Fruit fly (Drosophila melanogaster) whole organism, embryonic: ENCODE results near the gene Polr1B.

Experiments
- Atf6 ChIP-seq: fragments of 200-800 bp; sonication (Bioruptor generic); IDR thresholded peaks from 2 replicates; pipeline ENCODE4 v1.3.6; 2022; ENCODE audit warnings: missing biosample characterization, missing genetic modification characterization
- Bteb2 ChIP-seq: fragments of 200-800 bp; sonication (Bioruptor generic); optimal IDR thresholded peaks from 2 replicates; lab custom pipeline; 2016; ENCODE audit warnings: missing biosample characterization, missing genetic modification characterization
- CG10274 ChIP-seq: fragments of 200-800 bp; sonication (Bioruptor generic); optimal IDR thresholded peaks from 3 replicates; lab custom pipeline; 2017; ENCODE audit warnings: missing biosample characterization, mild to moderate bottlenecking, missing genetic modification characterization
- CG11085 ChIP-seq: fragments of 200-800 bp; sonication (Bioruptor generic); IDR thresholded peaks from 2 replicates; pipeline ENCODE4 v1.3.6; 2022; ENCODE audit warnings: missing biosample characterization, missing genetic modification characterization
- CG12104 ChIP-seq: fragments of 200-800 bp; sonication (Bioruptor generic); optimal IDR thresholded peaks from 3 replicates; lab custom pipeline; 2016; ENCODE audit warnings: missing biosample characterization, missing genetic modification characterization
- CG12769 ChIP-seq: fragments of 200-800 bp; sonication (Bioruptor generic); optimal IDR thresholded peaks from 2 replicates; lab custom pipeline; 2019; ENCODE audit warnings: missing biosample characterization, mild to moderate bottlenecking, missing genetic modification characterization, moderate library complexity
- CG12942 ChIP-seq: fragments of 200-800 bp; sonication (Bioruptor generic); optimal IDR thresholded peaks from 3 replicates; lab custom pipeline; 2016; ENCODE audit warnings: missing biosample characterization, missing genetic modification characterization
- CG14441 ChIP-seq: fragments of 200-800 bp; sonication (Bioruptor generic); IDR thresholded peaks from 2 replicates; pipeline ENCODE4 v1.3.6; 2022; ENCODE audit warnings: missing biosample characterization, missing genetic modification characterization
- CG15011 ChIP-seq: fragments of 200-800 bp; sonication (Bioruptor generic); optimal IDR thresholded peaks from 3 replicates; lab custom pipeline; 2018; ENCODE audit warnings: missing biosample characterization, mild to moderate bottlenecking, missing genetic modification characterization
- CG1647 ChIP-seq: fragments of 200-800 bp; sonication (Bioruptor generic); optimal IDR thresholded peaks from 3 replicates; lab custom pipeline; 2016; ENCODE audit warnings: missing biosample characterization, missing genetic modification characterization
- CG16779 ChIP-seq: fragments of 200-800 bp; sonication (Bioruptor generic); IDR thresholded peaks from 2 replicates; pipeline ENCODE4 v1.3.6; 2022; ENCODE audit warnings: missing biosample characterization, missing genetic modification characterization
- CG16863 ChIP-seq: fragments of 200-800 bp; sonication (Bioruptor generic); optimal IDR thresholded peaks from 3 replicates; lab custom pipeline; 2016; ENCODE audit warnings: missing biosample characterization, missing genetic modification characterization
- CG17186 ChIP-seq: fragments of 200-800 bp; sonication (Bioruptor generic); optimal IDR thresholded peaks from 3 replicates; lab custom pipeline; 2017; ENCODE audit warnings: missing biosample characterization, missing genetic modification reagents, missing genetic modification characterization
- CG17359 ChIP-seq: fragments of 200-800 bp; sonication (Bioruptor generic); optimal IDR thresholded peaks from 3 replicates; lab custom pipeline; 2018; ENCODE audit warnings: missing biosample characterization, mild to moderate bottlenecking, missing genetic modification characterization, moderate library complexity
- CG18599 ChIP-seq: fragments of 200-800 bp; sonication (Bioruptor generic); optimal IDR thresholded peaks from 3 replicates; lab custom pipeline; 2017; ENCODE audit warnings: missing biosample characterization, missing genetic modification characterization, mild to moderate bottlenecking, moderate library complexity, missing genetic modification reagents
- CG2120 ChIP-seq: fragments of 200-800 bp; sonication (Bioruptor generic); optimal IDR thresholded peaks from 3 replicates; lab custom pipeline; 2016; ENCODE audit warnings: missing biosample characterization, missing genetic modification characterization
- CG2202 ChIP-seq: fragments of 200-800 bp; sonication (Bioruptor generic); optimal IDR thresholded peaks from 2 replicates; lab custom pipeline; 2018; ENCODE audit warnings: missing biosample characterization, mild to moderate bottlenecking, missing genetic modification characterization
- CG2678 ChIP-seq: fragments of 200-800 bp; sonication (Bioruptor generic); optimal IDR thresholded peaks from 3 replicates; lab custom pipeline; 2019; ENCODE audit warnings: missing biosample characterization, mild to moderate bottlenecking, missing genetic modification characterization, moderate library complexity
- CG2875 ChIP-seq: fragments of 200-800 bp; sonication (Bioruptor generic); optimal IDR thresholded peaks from 2 replicates; lab custom pipeline; 2017; ENCODE audit warnings: missing biosample characterization, mild to moderate bottlenecking, missing genetic modification characterization, missing genetic modification reagents
- CG3726 ChIP-seq: fragments of 200-800 bp; sonication (Bioruptor generic); IDR thresholded peaks from 3 replicates; pipeline ENCODE4, ENCODE4 v1.3.6; 2022; ENCODE audit warnings: missing biosample characterization, missing genetic modification characterization
- CG4707 ChIP-seq: fragments of 200-800 bp; sonication (Bioruptor generic); optimal IDR thresholded peaks from 2 replicates; lab custom pipeline; 2018; ENCODE audit warnings: missing biosample characterization, mild to moderate bottlenecking, missing genetic modification characterization, moderate library complexity
- CG7271 ChIP-seq: fragments of 200-800 bp; sonication (Bioruptor generic); optimal IDR thresholded peaks from 2 replicates; lab custom pipeline; 2018; ENCODE audit warnings: missing biosample characterization, mild to moderate bottlenecking, missing genetic modification characterization, moderate library complexity
- CG7556 ChIP-seq: fragments of 200-800 bp; sonication (Bioruptor generic); optimal IDR thresholded peaks from 2 replicates; lab custom pipeline; 2017; ENCODE audit warnings: missing biosample characterization, mild to moderate bottlenecking, missing genetic modification characterization
- CG7745 ChIP-seq: fragments of 200-800 bp; sonication (Bioruptor generic); optimal IDR thresholded peaks from 2 replicates; lab custom pipeline; 2018; ENCODE audit warnings: missing biosample characterization, mild to moderate bottlenecking, missing genetic modification characterization, moderate library complexity
- CG8388 ChIP-seq: fragments of 200-800 bp; sonication (Bioruptor generic); optimal IDR thresholded peaks from 2 replicates; lab custom pipeline; 2019; ENCODE audit warnings: missing biosample characterization, mild to moderate bottlenecking, missing genetic modification characterization, moderate library complexity
- CG8478 ChIP-seq: fragments of >200 bp; optimal IDR thresholded peaks from 2 replicates; lab custom pipeline; 2018
- CG8924 ChIP-seq: fragments of 200-800 bp; optimal IDR thresholded peaks from 3 replicates; lab custom pipeline; 2019; ENCODE audit warnings: missing biosample characterization, mild to moderate bottlenecking, missing genetic modification characterization, moderate library complexity
- CG9817 ChIP-seq: fragments of 200-800 bp; sonication (Bioruptor generic); optimal IDR thresholded peaks from 2 replicates; lab custom pipeline; 2018; ENCODE audit warnings: missing biosample characterization, mild to moderate bottlenecking, missing genetic modification characterization, moderate library complexity
- CTCF ChIP-seq: fragments of 200-800 bp; sonication (Bioruptor generic); optimal IDR thresholded peaks from 2 replicates; lab custom pipeline; 2017; ENCODE audit warnings: missing biosample characterization, mild to moderate bottlenecking, missing genetic modification characterization, moderate library complexity
- Dip3 ChIP-seq: fragments of 200-800 bp; sonication (Bioruptor generic); optimal IDR thresholded peaks from 3 replicates; lab custom pipeline; 2016; ENCODE audit warnings: missing biosample characterization, missing genetic modification characterization
- Dp ChIP-seq: fragments of 200-800 bp; sonication (Bioruptor generic); optimal IDR thresholded peaks from 2 replicates; lab custom pipeline; 2018; ENCODE audit warnings: missing biosample characterization, mild to moderate bottlenecking, missing genetic modification characterization, moderate library complexity
- Fer3 ChIP-seq: fragments of 200-800 bp; sonication (Bioruptor generic); optimal IDR thresholded peaks from 2 replicates; lab custom pipeline; 2018; ENCODE audit warnings: missing biosample characterization, mild to moderate bottlenecking, missing genetic modification characterization, moderate library complexity
- HLH4C ChIP-seq: fragments of 200-800 bp; sonication (Bioruptor generic); IDR thresholded peaks from 3 replicates; pipeline ENCODE4 v1.3.6; 2022; ENCODE audit warnings: missing biosample characterization, missing genetic modification characterization; ENCODE audit not compliant: partially characterized antibody
- Hr39 ChIP-seq: fragments of >200 bp; optimal IDR thresholded peaks from 2 replicates; lab custom pipeline; 2017
- Lpt ChIP-seq: fragments of >200 bp; optimal IDR thresholded peaks from 2 replicates; lab custom pipeline; 2018; ENCODE audit warnings: missing biosample characterization, missing genetic modification characterization
- Meics ChIP-seq: fragments of 200-800 bp; sonication (Bioruptor generic); optimal IDR thresholded peaks from 2 replicates; lab custom pipeline; 2017; ENCODE audit warnings: missing biosample characterization, mild to moderate bottlenecking, missing genetic modification characterization
- Mes4 ChIP-seq: fragments of 200-800 bp; sonication (Bioruptor generic); optimal IDR thresholded peaks from 2 replicates; lab custom pipeline; 2016; ENCODE audit warnings: missing biosample characterization, missing genetic modification characterization
- NfI ChIP-seq: fragments of 200-800 bp; sonication (Bioruptor generic); optimal IDR thresholded peaks from 3 replicates; lab custom pipeline; 2018; ENCODE audit warnings: missing biosample characterization, mild to moderate bottlenecking, missing genetic modification characterization, moderate library complexity
- Optix ChIP-seq: fragments of 200-800 bp; sonication (Bioruptor generic); IDR thresholded peaks from 3 replicates; pipeline ENCODE4 v1.3.6; 2022; ENCODE audit warnings: missing biosample characterization, missing genetic modification characterization
- Stat92E ChIP-seq, 3 experiments: fragments of >200 bp in 2 of 3; fragments of 200-800 bp in 1 of 3; sonication (Bioruptor generic) in 1 of 3; optimal IDR thresholded peaks; 2 replicates each; lab custom pipeline; 2017 to 2019; ENCODE audit warnings: missing biosample characterization in 3 of 3, missing genetic modification characterization in 3 of 3, mild to moderate bottlenecking in 1 of 3, moderate library complexity in 1 of 3
- ab ChIP-seq: fragments of 200-800 bp; sonication (Bioruptor generic); optimal IDR thresholded peaks from 2 replicates; lab custom pipeline; 2016; ENCODE audit warnings: missing biosample characterization, missing genetic modification characterization
- ci ChIP-seq: fragments of 200-800 bp; sonication (Bioruptor generic); IDR thresholded peaks from 3 replicates; pipeline ENCODE4 v1.3.6; 2022; ENCODE audit warnings: missing biosample characterization, missing genetic modification characterization
- corto ChIP-seq: fragments of 200-800 bp; sonication (Bioruptor generic); optimal IDR thresholded peaks from 2 replicates; lab custom pipeline; 2016; ENCODE audit warnings: missing biosample characterization, mild to moderate bottlenecking, missing genetic modification characterization, moderate library complexity
- ems ChIP-seq: fragments of 200-800 bp; sonication (Bioruptor generic); optimal IDR thresholded peaks from 3 replicates; lab custom pipeline; 2016; ENCODE audit warnings: missing biosample characterization, missing genetic modification characterization
- ewg ChIP-seq: fragments of 200-800 bp; sonication (Bioruptor generic); optimal IDR thresholded peaks from 3 replicates; lab custom pipeline; 2017; ENCODE audit warnings: mild to moderate bottlenecking, missing biosample characterization, missing genetic modification reagents, missing genetic modification characterization
- fu2 ChIP-seq: fragments of 200-800 bp; sonication (Bioruptor generic); optimal IDR thresholded peaks from 2 replicates; lab custom pipeline; 2016; ENCODE audit warnings: missing biosample characterization, missing genetic modification characterization
- gsb ChIP-seq: fragments of 200-800 bp; sonication (Bioruptor generic); IDR thresholded peaks from 2 replicates; pipeline ENCODE4 v1.3.6; 2022; ENCODE audit warnings: missing biosample characterization, missing genetic modification characterization
- gt ChIP-seq: fragments of 200-800 bp; sonication (Bioruptor generic); IDR thresholded peaks from 2 replicates; pipeline ENCODE4 v1.3.6; 2022; ENCODE audit warnings: missing biosample characterization, missing genetic modification characterization
- phol ChIP-seq: fragments of 200-800 bp; sonication (Bioruptor generic); optimal IDR thresholded peaks from 3 replicates; lab custom pipeline; 2018; ENCODE audit warnings: missing biosample characterization, mild to moderate bottlenecking, missing genetic modification characterization, moderate library complexity
- row ChIP-seq: fragments of 200-800 bp; sonication (Bioruptor generic); IDR thresholded peaks from 3 replicates; pipeline ENCODE4 v1.3.6; 2022; ENCODE audit warnings: missing biosample characterization, missing genetic modification characterization
- sens ChIP-seq: fragments of 200-800 bp; sonication (Bioruptor generic); peaks from one replicate; lab custom pipeline; 2016; ENCODE audit warnings: missing biosample characterization, missing genetic modification characterization
- ssp ChIP-seq: fragments of 200-800 bp; sonication (Bioruptor generic); IDR thresholded peaks from 2 replicates; pipeline ENCODE4 v1.3.6; 2022; ENCODE audit warnings: missing biosample characterization, missing genetic modification characterization
- stwl ChIP-seq: fragments of 200-800 bp; sonication (Bioruptor generic); optimal IDR thresholded peaks from 3 replicates; lab custom pipeline; 2018; ENCODE audit warnings: missing biosample characterization, mild to moderate bottlenecking, missing genetic modification characterization, moderate library complexity

The Polr1B gene

DNA sequence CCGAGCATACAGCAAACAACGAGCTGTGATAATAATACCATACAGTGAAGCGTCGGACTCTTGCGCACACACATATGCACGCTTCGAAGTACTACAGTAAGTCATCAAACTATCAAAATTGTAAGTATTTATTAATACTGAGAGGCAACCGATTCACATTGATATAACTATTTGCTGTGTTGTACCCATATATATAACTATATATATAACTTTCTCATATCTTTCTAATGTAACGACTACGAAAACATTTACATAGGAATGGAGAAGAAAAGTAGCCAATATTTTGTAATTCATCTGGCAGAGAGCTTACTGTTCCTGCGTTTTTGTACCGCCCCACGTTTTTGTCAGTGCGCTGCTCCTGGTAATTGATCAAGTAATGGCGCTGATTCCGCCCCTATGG, 8.8 kb downstream of the Polr1B start (continued):
- TF ChIP-seq CTCF (no peak), CG8388 (GFP tag; lab: Kevin White, UChicago) (no peak), CG12104 (no peak), CG3726 (GFP tag; lab: Robert Waterston, UW) (no peak), CG10274 (GFP tag; lab: Kevin White, UChicago) (peak; percentile 8), CG4707 (GFP tag; lab: Kevin White, UChicago) (no peak), CG17359 (no peak), ab (GFP tag; lab: Kevin White, UChicago) (no peak), ssp (GFP tag; lab: Robert Waterston, UW) (no peak), CG16863 (GFP tag; lab: Kevin White, UChicago) (no peak), ewg (no peak), Dp (GFP tag; lab: Kevin White, UChicago) (no peak), CG12769 (tag; lab: Kevin White, UChicago) (no peak), Optix (GFP tag; lab: Robert Waterston, UW) (no peak), CG2875 (GFP tag; lab: Kevin White, UChicago) (no peak), sens (no peak), CG14441 (no peak), gsb (GFP tag; lab: Robert Waterston, UW) (no peak), CG11085 (GFP tag; lab: Robert Waterston, UW) (no peak), Fer3 (tag; lab: Kevin White, UChicago) (peak; percentile 38), CG1647 (GFP tag; lab: Kevin White, UChicago) (no peak), CG7271 (tag; lab: Kevin White, UChicago) (no peak), CG17186 (GFP tag; lab: Kevin White, UChicago) (no peak), fu2 (GFP tag; lab: Kevin White, UChicago) (no peak), CG18599 (GFP tag; lab: Kevin White, UChicago) (peak; percentile 78), Meics (peak; percentile 27), stwl (tag; lab: Kevin White, UChicago) (no peak), Hr39 (lab: Kevin White, UChicago) (no peak), ci (GFP tag; lab: Robert Waterston, UW) (no peak), phol (tag; lab: Kevin White, UChicago) (peak; percentile 30), CG12942 (GFP tag; lab: Kevin White, UChicago) (no peak), Mes4 (GFP tag; lab: Kevin White, UChicago) (no peak), CG8924 (tag; lab: Kevin White, UChicago) (no peak), CG9817 (tag; lab: Kevin White, UChicago) (peak; percentile 20), gt (GFP tag; lab: Robert Waterston, UW) (no peak), CG7556 (GFP tag; lab: Kevin White, UChicago) (no peak), CG15011 (GFP tag; lab: Kevin White, UChicago) (no peak), CG2120 (GFP tag; lab: Kevin White, UChicago) (peak; percentile 20), CG7745 (tag; lab: Kevin White, UChicago) (no peak), CG8478 (lab: Kevin White, UChicago) (no peak), Dip3 (GFP tag; lab: Kevin White, UChicago) (no peak), CG2202 (tag; lab: Kevin White, UChicago) (no peak), Bteb2 (GFP tag; lab: Kevin White, UChicago) (no peak), ems (GFP tag; lab: Kevin White, UChicago) (no peak), Atf6 (GFP tag; lab: Robert Waterston, UW) (peak; percentile 44; the same call in 1 of the 2 replicates), Stat92E (GFP tag; optimal IDR thresholded peaks at IDR 0.05; lab: Kevin White, UChicago) (no peak), NfI (no peak), Lpt (GFP tag; lab: Kevin White, UChicago) (no peak), HLH4C (GFP tag; lab: Robert Waterston, UW) (no peak), CG2678 (tag; lab: Kevin White, UChicago) (no peak), CG16779 (GFP tag; lab: Robert Waterston, UW) (no peak), row (GFP tag; lab: Robert Waterston, UW) (peak; percentile 66), corto (GFP tag; lab: Kevin White, UChicago) (no peak)
